Fruit fly (Drosophila melanogaster): ENCODE data around the gene CG16713.

dm6 chr2L:3675770-3676169 lies 19.4 kb downstream of the CG16713 start:
- no peak for TF ChIP-seq Dfd (GFP tag; optimal IDR thresholded peaks at IDR 0.05)
- no peak for TF ChIP-seq jim (GFP tag; optimal IDR thresholded peaks at IDR 0.05)
- no peak for TF ChIP-seq GATAd (GFP tag; optimal IDR thresholded peaks at IDR 0.05)
- no peak for TF ChIP-seq Dif (GFP tag; optimal IDR thresholded peaks at IDR 0.05; ENCODE audit: partially characterized antibody)
- TF ChIP-seq h (GFP tag; optimal IDR thresholded peaks at IDR 0.05): no peak
- TF ChIP-seq Abd-B (GFP tag; optimal IDR thresholded peaks at IDR 0.05): no peak
- no peak for TF ChIP-seq Myc (optimal IDR thresholded peaks at IDR 0.05)
- no peak for TF ChIP-seq lola (GFP tag; optimal IDR thresholded peaks at IDR 0.05)
- no peak for TF ChIP-seq Hr83 (GFP tag; optimal IDR thresholded peaks at IDR 0.05; ENCODE audit: poor library complexity, severe bottlenecking)
- TF ChIP-seq foxo (GFP tag; optimal IDR thresholded peaks at IDR 0.05): no peak
